Worm (Caenorhabditis elegans) whole organism, late embryonic: ENCODE data around the gene C29F7.3.
"Not testable (repeated sequence)": the region's sequence is repeated elsewhere in the genome, so short reads cannot be mapped to it uniquely, and the experiment has no call there.

Experiments used
- C08G9.2 ChIP-seq: sonication (generic microtip); optimal IDR thresholded peaks from 2 replicates; lab custom pipeline; 2016; ENCODE audit warnings: mild to moderate bottlenecking, missing genetic modification characterization, moderate library complexity, missing compliant biosample characterization
- F13H6.1 ChIP-seq: sonication (generic microtip); optimal IDR thresholded peaks from 2 replicates; lab custom pipeline; 2016; ENCODE audit warnings: missing genetic modification characterization, missing compliant biosample characterization
- T23F11.4 ChIP-seq: fragments of 200-800 bp; sonication (Bioruptor generic); optimal IDR thresholded peaks from 2 replicates; lab custom pipeline; 2018; ENCODE audit warnings: mild to moderate bottlenecking, missing genetic modification characterization, missing compliant biosample characterization
- Y22D7AL.16 ChIP-seq: sonication (generic microtip); optimal IDR thresholded peaks from 2 replicates; lab custom pipeline; 2016; ENCODE audit warnings: missing genetic modification characterization, missing compliant biosample characterization
- ahr-1 ChIP-seq: sonication (generic microtip); optimal IDR thresholded peaks from 2 replicates; lab custom pipeline; 2016; ENCODE audit warnings: missing genetic modification characterization, missing compliant biosample characterization
- ceh-14 ChIP-seq: sonication (generic microtip); optimal IDR thresholded peaks from 2 replicates; lab custom pipeline; 2016; ENCODE audit warnings: missing genotype, missing genetic modification characterization, missing compliant biosample characterization
- ceh-18 ChIP-seq: sonication (generic microtip); optimal IDR thresholded peaks from 2 replicates; lab custom pipeline; 2016; ENCODE audit warnings: missing genetic modification characterization, missing compliant biosample characterization
- ceh-19 ChIP-seq: fragments of 200-800 bp; sonication (Bioruptor generic); optimal IDR thresholded peaks from 2 replicates; lab custom pipeline; 2018; ENCODE audit warnings: mild to moderate bottlenecking, missing genetic modification characterization, missing compliant biosample characterization
- ceh-2 ChIP-seq: sonication (generic microtip); optimal IDR thresholded peaks from 2 replicates; lab custom pipeline; 2016; ENCODE audit warnings: missing genotype, missing genetic modification characterization, missing compliant biosample characterization
- ceh-24 ChIP-seq: sonication (generic microtip); optimal IDR thresholded peaks from 2 replicates; lab custom pipeline; 2016; ENCODE audit warnings: mild to moderate bottlenecking, missing genetic modification characterization, missing compliant biosample characterization
- ceh-30 ChIP-seq: fragments of 150-350 bp; optimal IDR thresholded peaks from 2 replicates; lab custom pipeline; 2014; ENCODE audit warnings: missing biosample characterization, missing genetic modification characterization
- ceh-45 ChIP-seq: fragments of 200-800 bp; sonication (Bioruptor generic); IDR thresholded peaks from 2 replicates; pipeline ENCODE4 v1.3.6; 2022; ENCODE audit warnings: missing genetic modification reagents, missing genetic modification characterization, missing compliant biosample characterization
- ceh-9 ChIP-seq: sonication (generic microtip); optimal IDR thresholded peaks from 2 replicates; lab custom pipeline; 2016; ENCODE audit warnings: mild to moderate bottlenecking, missing genetic modification characterization, inconsistent platforms, missing compliant biosample characterization
- che-1 ChIP-seq: sonication (generic microtip); optimal IDR thresholded peaks from 2 replicates; lab custom pipeline; 2016; ENCODE audit warnings: mild to moderate bottlenecking, missing genetic modification characterization, missing compliant biosample characterization
- dmd-4 ChIP-seq: sonication (generic microtip); optimal IDR thresholded peaks from 2 replicates; lab custom pipeline; 2016; ENCODE audit warnings: borderline replicate concordance, missing genetic modification characterization, missing compliant biosample characterization
- elt-2 ChIP-seq: sonication (generic microtip); optimal IDR thresholded peaks from 2 replicates; lab custom pipeline; 2016; ENCODE audit warnings: missing genetic modification reagents, missing genetic modification characterization, missing compliant biosample characterization
- elt-4 ChIP-seq: sonication (generic microtip); optimal IDR thresholded peaks from 2 replicates; lab custom pipeline; 2016; ENCODE audit warnings: missing genetic modification characterization, missing compliant biosample characterization
- ets-4 ChIP-seq: sonication (generic microtip); optimal IDR thresholded peaks from 2 replicates; lab custom pipeline; 2016; ENCODE audit warnings: missing genetic modification characterization, missing compliant biosample characterization
- eyg-1 ChIP-seq: sonication (generic microtip); optimal IDR thresholded peaks from 2 replicates; lab custom pipeline; 2016; ENCODE audit warnings: missing genotype, missing genetic modification characterization, missing compliant biosample characterization
- fkh-10 ChIP-seq: fragments of 150-350 bp; optimal IDR thresholded peaks from 2 replicates; lab custom pipeline; 2014; ENCODE audit warnings: missing biosample characterization, missing genetic modification reagents, missing genetic modification characterization
- fkh-6 ChIP-seq: sonication (generic microtip); optimal IDR thresholded peaks from 2 replicates; lab custom pipeline; 2016; ENCODE audit warnings: missing genetic modification characterization, missing compliant biosample characterization
- hlh-13 ChIP-seq: fragments of 200-800 bp; sonication (Bioruptor generic); optimal IDR thresholded peaks from 2 replicates; lab custom pipeline; 2018; ENCODE audit warnings: mild to moderate bottlenecking, missing genetic modification characterization, missing compliant biosample characterization
- hlh-15 ChIP-seq: sonication (generic microtip); optimal IDR thresholded peaks from 2 replicates; lab custom pipeline; 2016; ENCODE audit warnings: missing genetic modification characterization, missing compliant biosample characterization
- hlh-6 ChIP-seq: sonication (generic microtip); optimal IDR thresholded peaks from 2 replicates; lab custom pipeline; 2016; ENCODE audit warnings: missing genotype, missing genetic modification characterization, missing compliant biosample characterization
- lim-6 ChIP-seq: sonication (generic microtip); optimal IDR thresholded peaks from 2 replicates; lab custom pipeline; 2016; ENCODE audit warnings: missing genetic modification characterization, missing compliant biosample characterization
- lin-11 ChIP-seq: fragments of 200-800 bp; sonication (Bioruptor generic); optimal IDR thresholded peaks from 2 replicates; lab custom pipeline; 2018; ENCODE audit warnings: mild to moderate bottlenecking, missing genetic modification characterization, missing compliant biosample characterization
- nfya-1 ChIP-seq: sonication (generic microtip); optimal IDR thresholded peaks from 2 replicates; lab custom pipeline; 2017; ENCODE audit warnings: missing genetic modification characterization, mild to moderate bottlenecking, missing compliant biosample characterization, antibody characterized with exemption, moderate library complexity
- nhr-232 ChIP-seq: sonication (generic microtip); optimal IDR thresholded peaks from 2 replicates; lab custom pipeline; 2016; ENCODE audit warnings: missing genetic modification characterization, missing compliant biosample characterization
- npax-4 ChIP-seq: sonication (generic microtip); optimal IDR thresholded peaks from 2 replicates; lab custom pipeline; 2016; ENCODE audit warnings: missing genetic modification characterization, missing compliant biosample characterization
- pax-1 ChIP-seq: fragments of 150-350 bp; optimal IDR thresholded peaks from 2 replicates; lab custom pipeline; 2014; ENCODE audit warnings: missing biosample characterization, missing genetic modification characterization
- pha-2 ChIP-seq: sonication (generic microtip); optimal IDR thresholded peaks from 2 replicates; lab custom pipeline; 2017; ENCODE audit warnings: mild to moderate bottlenecking, missing genetic modification characterization, missing compliant biosample characterization
- pha-4 ChIP-seq: fragments of 150-350 bp; optimal IDR thresholded peaks from 2 replicates; lab custom pipeline; 2018; ENCODE audit warnings: missing biosample characterization, missing genetic modification reagents, missing genetic modification characterization
- pqm-1 ChIP-seq: sonication (generic microtip); optimal IDR thresholded peaks from 2 replicates; lab custom pipeline; 2016; ENCODE audit warnings: missing genetic modification characterization, missing compliant biosample characterization
- rnt-1 ChIP-seq: sonication (generic microtip); optimal IDR thresholded peaks from 2 replicates; lab custom pipeline; 2016; ENCODE audit warnings: missing genetic modification characterization, missing compliant biosample characterization
- tbx-2 ChIP-seq: sonication (generic microtip); optimal IDR thresholded peaks from 2 replicates; lab custom pipeline; 2016; ENCODE audit warnings: missing genetic modification characterization, missing compliant biosample characterization
- ttx-3 ChIP-seq: sonication (generic microtip); optimal IDR thresholded peaks from 2 replicates; lab custom pipeline; 2016; ENCODE audit warnings: missing genetic modification reagents, missing genetic modification characterization, missing compliant biosample characterization
- unc-55 ChIP-seq: sonication (generic microtip); optimal IDR thresholded peaks from 2 replicates; lab custom pipeline; 2017; ENCODE audit warnings: missing biosample characterization, missing genetic modification reagents, missing genetic modification characterization
- unc-86 ChIP-seq: sonication (generic microtip); optimal IDR thresholded peaks from 2 replicates; lab custom pipeline; 2016; ENCODE audit warnings: missing genetic modification characterization, missing compliant biosample characterization
- zip-5 ChIP-seq: sonication (generic microtip); optimal IDR thresholded peaks from 2 replicates; lab custom pipeline; 2016; ENCODE audit warnings: missing genetic modification characterization, missing compliant biosample characterization
- ztf-16 ChIP-seq: sonication (generic microtip); optimal IDR thresholded peaks from 2 replicates; lab custom pipeline; 2017; ENCODE audit warnings: missing genetic modification characterization, missing compliant biosample characterization

C29F7.3 gene

ce11 chrX:13431388-13431787, 11.7 kb upstream of the C29F7.3 start, which contains the start of gene C29F7.10:
TSS of gene C29F7.10 (minus strand) at chrX:13431488.
- not testable (repeated sequence) for TF ChIP-seq ceh-9, ceh-18, hlh-6 (tag; lab: Kevin White, UChicago)

ce11 chrX:13428755-13429154, 9.0 kb upstream of the C29F7.3 start, which contains the start of gene fkh-4:
TSS of gene fkh-4 (minus strand) at chrX:13428855.
- TF ChIP-seq ceh-14, F13H6.1, zip-5 (tag; lab: Kevin White, UChicago): not testable (repeated sequence)
- TF ChIP-seq, all 69 proteins: peak for 0; not testable (repeated sequence) for 69

ce11 chrX:13423340-13423739, 3.6 kb upstream of the C29F7.3 start, which contains the start of gene fkh-3:
TSS of gene fkh-3 (minus strand) at chrX:13423440.
- TF ChIP-seq ttx-3 (tag; lab: Kevin White, UChicago) (no peak), unc-55 (no peak), dmd-4 (tag; lab: Kevin White, UChicago) (no peak), ceh-19 (GFP tag; lab: Kevin White, UChicago) (no peak), F13H6.1 (tag; lab: Kevin White, UChicago) (no peak), lim-6 (tag; lab: Kevin White, UChicago) (no peak), che-1 (tag; lab: Kevin White, UChicago) (no peak), nfya-1 (tag; lab: Kevin White, UChicago) (no peak), ahr-1 (tag; lab: Kevin White, UChicago) (no peak), ets-4 (tag; lab: Kevin White, UChicago) (no peak), pha-4 (tag; lab: Kevin White, UChicago) (no peak), ceh-2 (tag; lab: Kevin White, UChicago) (no peak), hlh-15 (tag; lab: Kevin White, UChicago) (no peak), T23F11.4 (GFP tag; lab: Kevin White, UChicago) (no peak), ztf-16 (tag; lab: Kevin White, UChicago) (no peak), C08G9.2 (tag; lab: Kevin White, UChicago) (no peak), elt-2 (no peak), ceh-24 (no peak), hlh-13 (no peak), pha-2 (tag; lab: Kevin White, UChicago) (no peak)
- TF ChIP-seq, all 69 proteins: peak for 0

- TF ChIP-seq elt-2, result peak; percentile 45
- no peak for TF ChIP-seq fkh-6 (tag; lab: Kevin White, UChicago)
Measured at ce11 chrX:13421068-13421467, 1.3 kb upstream of the C29F7.3 start.

- TF ChIP-seq ceh-30 (tag; lab: Kevin White, UChicago) (no peak), lin-11 (no peak), tbx-2 (no peak), fkh-10 (no peak), elt-2 (no peak), pqm-1 (tag; lab: Kevin White, UChicago) (no peak), ceh-24 (no peak), ahr-1 (tag; lab: Kevin White, UChicago) (no peak), ceh-45 (GFP tag; lab: Robert Waterston, UW) (no peak), eyg-1 (tag; lab: Kevin White, UChicago) (no peak), pax-1 (tag; lab: Kevin White, UChicago) (no peak), ets-4 (tag; lab: Kevin White, UChicago) (no peak), Y22D7AL.16 (no peak), nhr-232 (tag; lab: Kevin White, UChicago) (no peak), fkh-6 (tag; lab: Kevin White, UChicago) (no peak), elt-4 (tag; lab: Kevin White, UChicago) (no peak), npax-4 (tag; lab: Kevin White, UChicago) (no peak), rnt-1 (tag; lab: Kevin White, UChicago) (no peak), unc-86 (tag; lab: Kevin White, UChicago) (no peak)
Measured at ce11 chrX:13417479-13417878, 2.3 kb downstream of the C29F7.3 start.
